Fruit fly (Drosophila melanogaster) whole organism, embryonic: ENCODE data around the gene CG12951.

ENCODE experiments used
- ATbp ChIP-seq: fragments of 200-800 bp; sonication (Bioruptor generic); optimal IDR thresholded peaks from 2 replicates; lab custom pipeline; 2017; ENCODE audit warnings: missing biosample characterization, mild to moderate bottlenecking, missing genetic modification characterization, missing genetic modification reagents
- Bdp1 ChIP-seq: fragments of 200-800 bp; sonication (Bioruptor generic); optimal IDR thresholded peaks from 3 replicates; lab custom pipeline; 2016; ENCODE audit warnings: missing biosample characterization, missing genetic modification characterization
- BtbVII ChIP-seq: fragments of 200-800 bp; sonication (Bioruptor generic); optimal IDR thresholded peaks from 3 replicates; lab custom pipeline; 2017; ENCODE audit warnings: missing biosample characterization, mild to moderate bottlenecking, missing genetic modification characterization
- CG10267 ChIP-seq: fragments of 200-800 bp; sonication (Bioruptor generic); optimal IDR thresholded peaks from 2 replicates; lab custom pipeline; 2018; ENCODE audit warnings: missing biosample characterization, mild to moderate bottlenecking, missing genetic modification characterization, moderate library complexity
- CG10321 ChIP-seq: fragments of 200-800 bp; sonication (Bioruptor generic); IDR thresholded peaks from 2 replicates; pipeline ENCODE4 v1.3.6; 2022; ENCODE audit warnings: missing biosample characterization, missing genetic modification characterization
- CG11504 ChIP-seq: fragments of 200-800 bp; sonication (Bioruptor generic); optimal IDR thresholded peaks from 3 replicates; lab custom pipeline; 2019; ENCODE audit warnings: missing biosample characterization, mild to moderate bottlenecking, missing genetic modification characterization, moderate library complexity
- CG13287 ChIP-seq: fragments of 200-800 bp; sonication (Bioruptor generic); IDR thresholded peaks from 2 replicates; pipeline ENCODE4 v1.3.6; 2022; ENCODE audit warnings: missing biosample characterization, missing genetic modification characterization; ENCODE audit not compliant: partially characterized antibody
- CG14667 ChIP-seq: fragments of 200-800 bp; sonication (Bioruptor generic); IDR thresholded peaks from 2 replicates; pipeline ENCODE4 v1.3.6; 2022; ENCODE audit warnings: missing biosample characterization, missing genetic modification characterization
- CG15011 ChIP-seq: fragments of 200-800 bp; sonication (Bioruptor generic); optimal IDR thresholded peaks from 3 replicates; lab custom pipeline; 2018; ENCODE audit warnings: missing biosample characterization, mild to moderate bottlenecking, missing genetic modification characterization
- CG1602 ChIP-seq: fragments of 200-800 bp; sonication (Bioruptor generic); optimal IDR thresholded peaks from 3 replicates; lab custom pipeline; 2016; ENCODE audit warnings: missing biosample characterization, missing genetic modification characterization
- CG17186 ChIP-seq: fragments of 200-800 bp; sonication (Bioruptor generic); optimal IDR thresholded peaks from 3 replicates; lab custom pipeline; 2017; ENCODE audit warnings: missing biosample characterization, missing genetic modification reagents, missing genetic modification characterization
- CG17385 ChIP-seq: fragments of 200-800 bp; sonication (Bioruptor generic); optimal IDR thresholded peaks from 3 replicates; lab custom pipeline; 2018; ENCODE audit warnings: missing biosample characterization, mild to moderate bottlenecking, missing genetic modification characterization
- CG17568 ChIP-seq: fragments of 200-800 bp; sonication (Bioruptor generic); optimal IDR thresholded peaks from 2 replicates; lab custom pipeline; 2018; ENCODE audit warnings: missing biosample characterization, mild to moderate bottlenecking, missing genetic modification characterization, moderate library complexity
- CG18011 ChIP-seq: fragments of 200-800 bp; sonication (Bioruptor generic); optimal IDR thresholded peaks from 2 replicates; lab custom pipeline; 2017; ENCODE audit warnings: missing biosample characterization, missing genetic modification characterization, mild to moderate bottlenecking, moderate library complexity, missing genotype
- CG2129 ChIP-seq: fragments of 200-800 bp; sonication (Bioruptor generic); IDR thresholded peaks from 2 replicates; pipeline ENCODE4 v1.3.6; 2022; ENCODE audit warnings: missing biosample characterization, missing genetic modification characterization; ENCODE audit not compliant: partially characterized antibody
- CG3163 ChIP-seq: fragments of 200-800 bp; sonication (Bioruptor generic); optimal IDR thresholded peaks from 3 replicates; lab custom pipeline; 2016; ENCODE audit warnings: missing biosample characterization, missing genetic modification characterization
- CG33557 ChIP-seq: fragments of 200-800 bp; sonication (Bioruptor generic); optimal IDR thresholded peaks from 2 replicates; lab custom pipeline; 2019; ENCODE audit warnings: missing biosample characterization, mild to moderate bottlenecking, missing genetic modification characterization, moderate library complexity
- CG6689 ChIP-seq: fragments of 200-800 bp; sonication (Bioruptor generic); IDR thresholded peaks from 2 replicates; pipeline ENCODE4 v1.3.6; 2022; ENCODE audit warnings: missing biosample characterization, missing genetic modification characterization
- CG7357 ChIP-seq: fragments of 200-800 bp; sonication (Bioruptor generic); IDR thresholded peaks from 3 replicates; pipeline ENCODE4 v1.3.6; 2022; ENCODE audit warnings: missing biosample characterization, missing genetic modification characterization
- CG7928 ChIP-seq: fragments of 200-800 bp; sonication (Bioruptor generic); optimal IDR thresholded peaks from 2 replicates; lab custom pipeline; 2017; ENCODE audit warnings: missing biosample characterization, mild to moderate bottlenecking, missing genetic modification characterization
- CG9817 ChIP-seq: fragments of 200-800 bp; sonication (Bioruptor generic); optimal IDR thresholded peaks from 2 replicates; lab custom pipeline; 2018; ENCODE audit warnings: missing biosample characterization, mild to moderate bottlenecking, missing genetic modification characterization, moderate library complexity
- CG9876 ChIP-seq: fragments of 200-800 bp; sonication (Bioruptor generic); optimal IDR thresholded peaks from 2 replicates; lab custom pipeline; 2016; ENCODE audit warnings: missing biosample characterization, missing genetic modification characterization
- D19A ChIP-seq: fragments of 200-800 bp; optimal IDR thresholded peaks from 3 replicates; lab custom pipeline; 2019; ENCODE audit warnings: missing biosample characterization, mild to moderate bottlenecking, missing genetic modification characterization, moderate library complexity
- Dek ChIP-seq: fragments of 200-800 bp; sonication (Bioruptor generic); optimal IDR thresholded peaks from 3 replicates; lab custom pipeline; 2019; ENCODE audit warnings: missing biosample characterization, mild to moderate bottlenecking, missing genetic modification characterization, moderate library complexity
- Dll ChIP-seq: fragments of 200-800 bp; sonication (Bioruptor generic); IDR thresholded peaks from 4 replicates; pipeline ENCODE4 v1.3.6; 2022; ENCODE audit warnings: missing biosample characterization, missing genetic modification characterization; ENCODE audit not compliant: partially characterized antibody
- Ets65A ChIP-seq: fragments of 200-800 bp; sonication (Bioruptor generic); peaks from one replicate; lab custom pipeline; 2016; ENCODE audit warnings: missing biosample characterization, missing genetic modification characterization
- MESR4 ChIP-seq: fragments of 200-800 bp; sonication (Bioruptor generic); optimal IDR thresholded peaks from 2 replicates; lab custom pipeline; 2018; ENCODE audit warnings: missing biosample characterization, mild to moderate bottlenecking, missing genetic modification characterization, moderate library complexity
- Nf-YB ChIP-seq: fragments of 200-800 bp; sonication (Bioruptor generic); optimal IDR thresholded peaks from 3 replicates; lab custom pipeline; 2019; ENCODE audit warnings: missing biosample characterization, mild to moderate bottlenecking, missing genetic modification characterization, moderate library complexity
- Spps ChIP-seq: fragments of 200-800 bp; sonication (Bioruptor generic); optimal IDR thresholded peaks from 2 replicates; lab custom pipeline; 2018; ENCODE audit warnings: missing biosample characterization, mild to moderate bottlenecking, missing genetic modification characterization
- ash1 ChIP-seq: fragments of 200-800 bp; sonication (Bioruptor generic); optimal IDR thresholded peaks from 2 replicates; lab custom pipeline; 2018; ENCODE audit warnings: missing biosample characterization, mild to moderate bottlenecking, missing genetic modification characterization
- az2 ChIP-seq: fragments of 200-800 bp; sonication (Bioruptor generic); optimal IDR thresholded peaks from 3 replicates; lab custom pipeline; 2016; ENCODE audit warnings: missing biosample characterization, missing genetic modification characterization
- bowl ChIP-seq: fragments of 200-800 bp; sonication (Bioruptor generic); IDR thresholded peaks from 2 replicates; pipeline ENCODE4 v1.3.6; 2022; ENCODE audit warnings: missing biosample characterization, missing genetic modification characterization
- ems ChIP-seq: fragments of 200-800 bp; sonication (Bioruptor generic); optimal IDR thresholded peaks from 3 replicates; lab custom pipeline; 2016; ENCODE audit warnings: missing biosample characterization, missing genetic modification characterization
- en ChIP-seq: fragments of 200-800 bp; sonication (Bioruptor generic); optimal IDR thresholded peaks from 2 replicates; lab custom pipeline; 2016; ENCODE audit warnings: missing biosample characterization, missing genetic modification characterization
- fd102C ChIP-seq: fragments of 200-800 bp; sonication (Bioruptor generic); optimal IDR thresholded peaks from 2 replicates; lab custom pipeline; 2018; ENCODE audit warnings: missing biosample characterization, mild to moderate bottlenecking, missing genetic modification characterization, moderate library complexity
- fd3F ChIP-seq: fragments of 200-800 bp; sonication (Bioruptor generic); optimal IDR thresholded peaks from 2 replicates; lab custom pipeline; 2018; ENCODE audit warnings: missing biosample characterization, mild to moderate bottlenecking, missing genetic modification characterization, moderate library complexity
- hb ChIP-seq: fragments of 200-800 bp; sonication (Bioruptor generic); IDR thresholded peaks from 3 replicates; pipeline ENCODE4 v1.3.6; 2022; ENCODE audit warnings: missing biosample characterization, missing genetic modification characterization; ENCODE audit not compliant: partially characterized antibody
- her ChIP-seq: fragments of 200-800 bp; sonication (Bioruptor generic); optimal IDR thresholded peaks from 2 replicates; lab custom pipeline; 2016; ENCODE audit warnings: missing biosample characterization, missing genetic modification characterization
- hth ChIP-seq: fragments of >200 bp; optimal IDR thresholded peaks from 2 replicates; lab custom pipeline; 2017; ENCODE audit warnings: inconsistent platforms
- nau ChIP-seq: fragments of 200-800 bp; sonication (Bioruptor generic); optimal IDR thresholded peaks from 3 replicates; lab custom pipeline; 2017; ENCODE audit warnings: missing biosample characterization, mild to moderate bottlenecking, missing genetic modification characterization, missing genetic modification reagents
- oc ChIP-seq: fragments of 200-800 bp; sonication (Bioruptor generic); optimal IDR thresholded peaks from 2 replicates; lab custom pipeline; 2018; ENCODE audit warnings: missing biosample characterization, mild to moderate bottlenecking, missing genetic modification characterization, moderate library complexity
- odd ChIP-seq: fragments of 200-800 bp; sonication (Bioruptor generic); optimal IDR thresholded peaks from 2 replicates; lab custom pipeline; 2017; ENCODE audit warnings: missing biosample characterization, mild to moderate bottlenecking, missing genetic modification characterization
- p53 ChIP-seq: fragments of 200-800 bp; sonication (Bioruptor generic); optimal IDR thresholded peaks from 2 replicates; lab custom pipeline; 2016; ENCODE audit warnings: missing biosample characterization, missing genetic modification characterization
- psq ChIP-seq: fragments of 200-800 bp; sonication (Bioruptor generic); optimal IDR thresholded peaks from 2 replicates; lab custom pipeline; 2017; ENCODE audit warnings: missing biosample characterization, missing genetic modification characterization
- seq ChIP-seq: fragments of 200-800 bp; sonication (Bioruptor generic); IDR thresholded peaks from 2 replicates; pipeline ENCODE4 v1.3.6; 2022; ENCODE audit warnings: missing biosample characterization, missing genetic modification characterization
- so ChIP-seq: fragments of 200-800 bp; sonication (Bioruptor generic); IDR thresholded peaks from 3 replicates; pipeline ENCODE4 v1.3.6; 2022; ENCODE audit warnings: missing biosample characterization, missing genetic modification characterization
- stc ChIP-seq: fragments of 200-800 bp; sonication (Bioruptor generic); IDR thresholded peaks from 2 replicates; pipeline ENCODE4 v1.3.6; 2022; ENCODE audit warnings: missing biosample characterization, missing genetic modification characterization
- tna ChIP-seq: fragments of 200-800 bp; sonication (Bioruptor generic); IDR thresholded peaks from 2 replicates; pipeline ENCODE4 v1.3.6; 2022; ENCODE audit warnings: missing biosample characterization, missing genetic modification characterization; ENCODE audit not compliant: partially characterized antibody
- unpg ChIP-seq: fragments of 200-800 bp; sonication (Bioruptor generic); optimal IDR thresholded peaks from 3 replicates; lab custom pipeline; 2018; ENCODE audit warnings: missing biosample characterization, mild to moderate bottlenecking, missing genetic modification characterization, moderate library complexity
- usp ChIP-seq: fragments of >200 bp; optimal IDR thresholded peaks from 2 replicates; lab custom pipeline; 2017; ENCODE audit warnings: missing biosample characterization, missing genetic modification characterization
- zen2 ChIP-seq: fragments of 200-800 bp; sonication (Bioruptor generic); IDR thresholded peaks from 3 replicates; pipeline ENCODE4 v1.3.6; 2022; ENCODE audit warnings: missing biosample characterization, missing genetic modification characterization; ENCODE audit not compliant: partially characterized antibody

The CG12951 gene

DNA sequence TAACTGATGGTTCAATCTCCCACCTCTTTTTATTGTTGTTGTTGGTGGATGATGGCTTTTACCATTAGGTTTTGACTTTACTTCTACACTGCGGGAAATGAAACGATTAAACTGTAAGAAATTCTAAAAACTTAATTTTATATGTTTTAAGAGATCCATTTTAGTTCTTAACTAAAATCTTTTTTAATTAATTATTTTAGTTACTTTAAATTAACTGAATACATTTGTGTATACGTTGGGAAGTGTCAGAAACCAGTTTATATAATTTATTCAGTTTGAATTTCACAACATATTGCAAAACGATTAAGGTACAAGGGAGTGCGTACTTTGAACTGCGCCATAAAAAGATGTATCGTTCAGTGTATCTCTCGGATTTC lies 23.1 kb upstream of the CG12951 start (continued):
- peak; percentile 87 for TF ChIP-seq odd (GFP tag; lab: Kevin White, UChicago)
- no peak for TF ChIP-seq bowl (GFP tag; lab: Robert Waterston, UW)
- peak; percentile 89 for TF ChIP-seq BtbVII
- TF ChIP-seq CG13287 (GFP tag; lab: Robert Waterston, UW), result no peak
- peak; percentile 79 for TF ChIP-seq CG1602 (GFP tag; lab: Kevin White, UChicago)
- TF ChIP-seq CG9876 (GFP tag; lab: Kevin White, UChicago), result no peak
- TF ChIP-seq CG6689, result no peak
- no peak for TF ChIP-seq her (GFP tag; lab: Kevin White, UChicago)
- peak; percentile 83 for TF ChIP-seq fd3F (GFP tag; lab: Kevin White, UChicago)
- no peak for TF ChIP-seq stc (GFP tag; lab: Robert Waterston, UW)
- TF ChIP-seq Bdp1 (GFP tag; lab: Kevin White, UChicago), result no peak
- peak; percentile 72 for TF ChIP-seq oc (tag; lab: Kevin White, UChicago)
- no peak for TF ChIP-seq CG9817
- no peak for TF ChIP-seq en (GFP tag; lab: Kevin White, UChicago)
- no peak for TF ChIP-seq zen2 (GFP tag; lab: Robert Waterston, UW)
- no peak for TF ChIP-seq usp
- TF ChIP-seq tna (GFP tag; lab: Robert Waterston, UW), result no peak
- TF ChIP-seq CG10321 (GFP tag; lab: Robert Waterston, UW), result no peak
- TF ChIP-seq seq (GFP tag; lab: Robert Waterston, UW), result no peak
- no peak for TF ChIP-seq so (GFP tag; lab: Robert Waterston, UW)
- no peak for TF ChIP-seq CG17186 (GFP tag; lab: Kevin White, UChicago)
- peak; percentile 45 for TF ChIP-seq CG18011 (GFP tag; lab: Kevin White, UChicago)
- peak; percentile 89 for TF ChIP-seq Dek (tag; lab: Kevin White, UChicago)
- TF ChIP-seq hb (GFP tag; lab: Robert Waterston, UW), result no peak
- no peak for TF ChIP-seq p53 (GFP tag; lab: Kevin White, UChicago)
- TF ChIP-seq CG10267 (tag; lab: Kevin White, UChicago), result peak; percentile 89
- peak; percentile 81 for TF ChIP-seq CG17568
- peak; percentile 91 for TF ChIP-seq unpg (GFP tag; lab: Kevin White, UChicago)
- TF ChIP-seq CG7357, result peak; percentile 79
- no peak for TF ChIP-seq MESR4 (GFP tag; lab: Kevin White, UChicago)
- peak; percentile 84 for TF ChIP-seq CG17385 (GFP tag; lab: Kevin White, UChicago)
- no peak for TF ChIP-seq fd102C
- no peak for TF ChIP-seq CG3163 (GFP tag; lab: Kevin White, UChicago)
- peak; percentile 73 for TF ChIP-seq nau
- TF ChIP-seq Dll (GFP tag; lab: Robert Waterston, UW), result no peak
- TF ChIP-seq az2 (GFP tag; lab: Kevin White, UChicago), result peak; percentile 87
- TF ChIP-seq CG2129 (GFP tag; lab: Robert Waterston, UW), result no peak
- peak; percentile 67 for TF ChIP-seq ems (GFP tag; lab: Kevin White, UChicago)
- peak; percentile 60 for TF ChIP-seq CG33557
- TF ChIP-seq psq (GFP tag; lab: Kevin White, UChicago), result peak; percentile 59
- peak; percentile 91 for TF ChIP-seq Ets65A (GFP tag; lab: Kevin White, UChicago)
- TF ChIP-seq CG7928 (GFP tag; lab: Kevin White, UChicago), result peak; percentile 40
- peak; percentile 72 for TF ChIP-seq CG15011 (GFP tag; lab: Kevin White, UChicago)
- no peak for TF ChIP-seq hth (lab: Kevin White, UChicago)
- peak; percentile 88 for TF ChIP-seq ATbp (GFP tag; lab: Kevin White, UChicago)
- peak; percentile 90 for TF ChIP-seq D19A (tag; lab: Kevin White, UChicago)
- peak; percentile 84 for TF ChIP-seq Spps (tag; lab: Kevin White, UChicago)
- peak; percentile 88 for TF ChIP-seq CG11504 (tag; lab: Kevin White, UChicago)
- no peak for TF ChIP-seq CG14667 (GFP tag; lab: Robert Waterston, UW)
- peak; percentile 79 for TF ChIP-seq Nf-YB
- no peak for TF ChIP-seq ash1
